Worm (Caenorhabditis elegans): ENCODE data around the gene dct-5.

DNA sequence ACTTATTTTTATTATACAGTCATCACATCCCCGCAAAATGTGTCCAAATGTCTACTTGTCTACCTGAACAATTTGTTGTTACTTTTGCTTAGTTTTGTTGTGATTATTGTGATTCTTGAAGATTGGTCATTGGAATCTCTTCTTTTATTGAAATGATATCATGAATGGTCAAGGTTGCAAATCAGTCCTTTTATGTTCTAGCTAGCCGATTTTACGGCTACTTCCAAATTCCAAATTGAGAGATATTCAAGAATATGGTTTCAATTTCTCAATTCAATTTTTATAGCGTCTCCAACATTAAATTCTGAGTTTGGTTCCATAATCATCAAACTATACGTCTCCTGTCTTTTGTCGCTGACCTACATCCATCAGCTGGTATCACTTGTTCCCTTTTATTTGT lies 14.5 kb upstream of the dct-5 start:
- TF ChIP-seq tbx-9 (tag; optimal IDR thresholded peaks at IDR 0.05; ENCODE audit: borderline replicate concordance), result no peak
- no peak for TF ChIP-seq tbp1 (GFP tag; optimal IDR thresholded peaks at IDR 0.05)
- TF ChIP-seq tlf-1 (GFP tag; optimal IDR thresholded peaks at IDR 0.05), result no peak
- TF ChIP-seq zim-3 (tag; optimal IDR thresholded peaks at IDR 0.05), result no peak

Measured in whole organism, young adult.